Worm (Caenorhabditis elegans): ENCODE results near the gene W03C9.8.

The W03C9.8 gene

ce11 chrII:11974048-11974995, 25.8 kb downstream of the W03C9.8 start:
- TF ChIP-seq odd-2 (tag; optimal IDR thresholded peaks at IDR 0.05) (no peak), nfya-1 (tag; optimal IDR thresholded peaks at IDR 0.05) (peak; percentile 4), C38D4.7 (GFP tag; optimal IDR thresholded peaks at IDR 0.05) (peak; percentile 25), gmeb-2 (tag; optimal IDR thresholded peaks at IDR 0.05) (peak; percentile 67), sox-4 (tag; optimal IDR thresholded peaks at IDR 0.05) (no peak), nhr-232 (tag; optimal IDR thresholded peaks at IDR 0.05) (no peak), elt-2 (tag; optimal IDR thresholded peaks at IDR 0.05) (peak; percentile 23), ama-1 (optimal IDR thresholded peaks at IDR 0.05) (peak; percentile 79)

ce11 chrII:11976727-11977259, 28.2 kb downstream of the W03C9.8 start:
- TF ChIP-seq ets-4 (tag; optimal IDR thresholded peaks at IDR 0.05) (no peak), hlh-6 (tag; optimal IDR thresholded peaks at IDR 0.05) (no peak), ceh-48 (tag; optimal IDR thresholded peaks at IDR 0.05) (no peak), ceh-24 (tag; optimal IDR thresholded peaks at IDR 0.05) (no peak), ceh-30 (tag; optimal IDR thresholded peaks at IDR 0.05) (no peak), K09A11.1 (tag; optimal IDR thresholded peaks at IDR 0.05; ENCODE audit: insufficient read depth) (no peak), fkh-6 (tag; optimal IDR thresholded peaks at IDR 0.05) (no peak), ceh-2 (tag; optimal IDR thresholded peaks at IDR 0.05) (no peak), tbx-7 (tag; optimal IDR thresholded peaks at IDR 0.05) (no peak), C38D4.7 (GFP tag; optimal IDR thresholded peaks at IDR 0.05) (no peak)

- TF ChIP-seq F13H6.1 (tag; optimal IDR thresholded peaks at IDR 0.05) (no peak), hlh-6 (tag; optimal IDR thresholded peaks at IDR 0.05) (peak; percentile 23), T23F11.4 (GFP tag; optimal IDR thresholded peaks at IDR 0.05) (no peak), C08G9.2 (tag; optimal IDR thresholded peaks at IDR 0.05) (peak; percentile 33), ceh-14 (tag; optimal IDR thresholded peaks at IDR 0.05) (no peak), odd-2 (tag; optimal IDR thresholded peaks at IDR 0.05) (no peak), fkh-6 (tag; optimal IDR thresholded peaks at IDR 0.05) (no peak), ama-1 (optimal IDR thresholded peaks at IDR 0.05) (peak; percentile 73)
Measured at ce11 chrII:11977363-11977762, 28.8 kb downstream of the W03C9.8 start, which contains the start of gene Y17G7B.21. Y17G7B.21 (minus strand) TSS chrII:11977661.

ce11 chrII:11978478-11978877, 29.9 kb downstream of the W03C9.8 start:
- TF ChIP-seq zip-5 (tag; optimal IDR thresholded peaks at IDR 0.05) (no peak), odd-2 (tag; optimal IDR thresholded peaks at IDR 0.05) (no peak), ceh-34 (tag; optimal IDR thresholded peaks at IDR 0.05) (no peak)

- no peak for TF ChIP-seq pag-3 (tag; optimal IDR thresholded peaks at IDR 0.05; ENCODE audit: borderline replicate concordance)
Measured at ce11 chrII:11978920-11979319, 30.4 kb downstream of the W03C9.8 start.

- no peak for TF ChIP-seq ahr-1 (tag; optimal IDR thresholded peaks at IDR 0.05)
- no peak for TF ChIP-seq Y22D7AL.16 (tag; optimal IDR thresholded peaks at IDR 0.05)
- no peak for TF ChIP-seq K09A11.1 (tag; optimal IDR thresholded peaks at IDR 0.05; ENCODE audit: insufficient read depth)
- TF ChIP-seq odd-2 (tag; optimal IDR thresholded peaks at IDR 0.05) = no peak
- TF ChIP-seq unc-86 (tag; optimal IDR thresholded peaks at IDR 0.05) = no peak
- peak; percentile 14 for TF ChIP-seq ceh-2 (tag; optimal IDR thresholded peaks at IDR 0.05)
- TF ChIP-seq fkh-10 (GFP tag; optimal IDR thresholded peaks at IDR 0.05) = no peak
- TF ChIP-seq unc-3 (GFP tag; conservative IDR thresholded peaks at IDR 0.05) = no peak
- peak; percentile 41 for TF ChIP-seq unc-3 (tag; optimal IDR thresholded peaks at IDR 0.05)
- TF ChIP-seq nfya-1 (tag; optimal IDR thresholded peaks at IDR 0.05) = peak; percentile 0
- no peak for TF ChIP-seq F13H6.1 (tag; optimal IDR thresholded peaks at IDR 0.05)
- TF ChIP-seq rnt-1 (tag; optimal IDR thresholded peaks at IDR 0.05) = no peak
- TF ChIP-seq tbx-2 (tag; optimal IDR thresholded peaks at IDR 0.05) = no peak
- TF ChIP-seq ceh-31 (tag; optimal IDR thresholded peaks at IDR 0.05) = no peak
- TF ChIP-seq ceh-22 (tag; optimal IDR thresholded peaks at IDR 0.05) = no peak
- no peak for TF ChIP-seq lin-11 (tag; optimal IDR thresholded peaks at IDR 0.05)
- TF ChIP-seq sdc-2 (tag; optimal IDR thresholded peaks at IDR 0.05) = no peak
- peak; percentile 45 for TF ChIP-seq ama-1 (optimal IDR thresholded peaks at IDR 0.05)
Measured at ce11 chrII:11979449-11980095, 31.0 kb downstream of the W03C9.8 start, which contains the start of the genes ash-2 and Y17G7B.20. ash-2 (plus strand) TSS chrII:11979838. Y17G7B.20 (minus strand) TSS chrII:11979844.
